Fruit fly (Drosophila melanogaster) whole organism, embryonic: ENCODE measurements around the gene CG17778.
A peak's percentile ranks its signal among the peaks of the same experiment; 100 is the strongest.

Source experiments
- ATbp ChIP-seq: fragments of 200-800 bp; sonication (Bioruptor generic); optimal IDR thresholded peaks from 2 replicates; lab custom pipeline; 2017; ENCODE audit warnings: missing biosample characterization, mild to moderate bottlenecking, missing genetic modification characterization, missing genetic modification reagents
- Antp ChIP-seq: fragments of 200-800 bp; sonication (Bioruptor generic); optimal IDR thresholded peaks from 3 replicates; lab custom pipeline; 2016; ENCODE audit warnings: missing biosample characterization, missing genetic modification characterization
- Atf3 ChIP-seq: fragments of 200-800 bp; sonication (Bioruptor generic); optimal IDR thresholded peaks from 3 replicates; lab custom pipeline; 2016; ENCODE audit warnings: missing biosample characterization, missing genetic modification characterization
- CG10147 ChIP-seq: fragments of 200-800 bp; sonication (Bioruptor generic); optimal IDR thresholded peaks from 2 replicates; lab custom pipeline; 2019; ENCODE audit warnings: missing biosample characterization, mild to moderate bottlenecking, missing genetic modification characterization, moderate library complexity
- CG10959 ChIP-seq: fragments of 200-800 bp; sonication (Bioruptor generic); IDR thresholded peaks from 2 replicates; pipeline ENCODE4 v1.3.6; 2022; ENCODE audit warnings: missing biosample characterization, missing genetic modification characterization
- CG11085 ChIP-seq: fragments of 200-800 bp; sonication (Bioruptor generic); IDR thresholded peaks from 2 replicates; pipeline ENCODE4 v1.3.6; 2022; ENCODE audit warnings: missing biosample characterization, missing genetic modification characterization
- CG11093 ChIP-seq: fragments of 200-800 bp; sonication (Bioruptor generic); IDR thresholded peaks from 3 replicates; pipeline ENCODE4 v1.3.6; 2022; ENCODE audit warnings: missing biosample characterization, missing genetic modification characterization
- CG11723 ChIP-seq: fragments of 200-800 bp; sonication (Bioruptor generic); optimal IDR thresholded peaks from 2 replicates; lab custom pipeline; 2017; ENCODE audit warnings: missing biosample characterization, mild to moderate bottlenecking, missing genetic modification characterization
- CG1233 ChIP-seq: fragments of 200-800 bp; sonication (Bioruptor generic); optimal IDR thresholded peaks from 4 replicates; lab custom pipeline; 2018; ENCODE audit warnings: missing biosample characterization, mild to moderate bottlenecking, missing genetic modification characterization
- CG12391 ChIP-seq: fragments of 200-800 bp; sonication (Bioruptor generic); optimal IDR thresholded peaks from 3 replicates; lab custom pipeline; 2018; ENCODE audit warnings: missing biosample characterization, mild to moderate bottlenecking, missing genetic modification characterization, moderate library complexity
- CG13624 ChIP-seq: fragments of 200-800 bp; sonication (Bioruptor generic); optimal IDR thresholded peaks from 2 replicates; lab custom pipeline; 2016; ENCODE audit warnings: missing biosample characterization, missing genetic modification characterization
- CG14710 ChIP-seq: fragments of 200-800 bp; sonication (Bioruptor generic); optimal IDR thresholded peaks from 3 replicates; lab custom pipeline; 2019; ENCODE audit warnings: missing biosample characterization, mild to moderate bottlenecking, missing genetic modification characterization, moderate library complexity
- CG15601 ChIP-seq: fragments of 200-800 bp; sonication (Bioruptor generic); optimal IDR thresholded peaks from 3 replicates; lab custom pipeline; 2019; ENCODE audit warnings: missing biosample characterization, mild to moderate bottlenecking, missing genetic modification characterization, moderate library complexity
- CG15696 ChIP-seq: fragments of 200-800 bp; sonication (Bioruptor generic); optimal IDR thresholded peaks from 2 replicates; lab custom pipeline; 2019; ENCODE audit warnings: missing biosample characterization, mild to moderate bottlenecking, missing genetic modification characterization, moderate library complexity
- CG17328 ChIP-seq: fragments of 200-800 bp; sonication (Bioruptor generic); IDR thresholded peaks from 2 replicates; pipeline ENCODE4 v1.3.6; 2022; ENCODE audit warnings: missing biosample characterization, missing genetic modification characterization
- CG30403 ChIP-seq: fragments of 200-800 bp; sonication (Bioruptor generic); optimal IDR thresholded peaks from 3 replicates; lab custom pipeline; 2016; ENCODE audit warnings: missing biosample characterization, missing genetic modification characterization
- CG31365 ChIP-seq: fragments of 200-800 bp; sonication (Bioruptor generic); optimal IDR thresholded peaks from 2 replicates; lab custom pipeline; 2018; ENCODE audit warnings: missing biosample characterization, mild to moderate bottlenecking, missing genetic modification characterization
- CG3847 ChIP-seq: fragments of 200-800 bp; sonication (Bioruptor generic); IDR thresholded peaks from 2 replicates; pipeline ENCODE4 v1.3.6; 2022; ENCODE audit warnings: missing biosample characterization, missing genetic modification characterization
- CG4328 ChIP-seq: fragments of 200-800 bp; sonication (Bioruptor generic); optimal IDR thresholded peaks from 3 replicates; lab custom pipeline; 2017; ENCODE audit warnings: missing biosample characterization, missing genetic modification reagents, missing genetic modification characterization
- CG4424 ChIP-seq: fragments of 200-800 bp; sonication (Bioruptor generic); optimal IDR thresholded peaks from 3 replicates; lab custom pipeline; 2016; ENCODE audit warnings: missing biosample characterization, missing genetic modification characterization
- CG4820 ChIP-seq: fragments of 200-800 bp; sonication (Bioruptor generic); optimal IDR thresholded peaks from 3 replicates; lab custom pipeline; 2016; ENCODE audit warnings: missing biosample characterization, missing genetic modification characterization
- CG6254 ChIP-seq: fragments of 200-800 bp; sonication (Bioruptor generic); optimal IDR thresholded peaks from 3 replicates; lab custom pipeline; 2017; ENCODE audit warnings: mild to moderate bottlenecking, missing biosample characterization, missing genetic modification reagents, missing genetic modification characterization
- CG6689 ChIP-seq: fragments of 200-800 bp; sonication (Bioruptor generic); IDR thresholded peaks from 2 replicates; pipeline ENCODE4 v1.3.6; 2022; ENCODE audit warnings: missing biosample characterization, missing genetic modification characterization
- CG6765 ChIP-seq: fragments of 200-800 bp; sonication (Bioruptor generic); optimal IDR thresholded peaks from 3 replicates; lab custom pipeline; 2017; ENCODE audit warnings: missing biosample characterization, mild to moderate bottlenecking, missing genetic modification characterization
- CG8388 ChIP-seq: fragments of 200-800 bp; sonication (Bioruptor generic); optimal IDR thresholded peaks from 2 replicates; lab custom pipeline; 2019; ENCODE audit warnings: missing biosample characterization, mild to moderate bottlenecking, missing genetic modification characterization, moderate library complexity
- Doc2 ChIP-seq: fragments of 200-800 bp; sonication (Bioruptor generic); IDR thresholded peaks from 2 replicates; pipeline ENCODE4 v1.3.6; 2022; ENCODE audit warnings: missing biosample characterization, missing genetic modification characterization
- Fer2 ChIP-seq: fragments of 200-800 bp; sonication (Bioruptor generic); optimal IDR thresholded peaks from 2 replicates; lab custom pipeline; 2018; ENCODE audit warnings: missing biosample characterization, mild to moderate bottlenecking, missing genetic modification characterization, moderate library complexity
- HLHmδ ChIP-seq: fragments of 200-800 bp; sonication (Bioruptor generic); optimal IDR thresholded peaks from 2 replicates; lab custom pipeline; 2018; ENCODE audit warnings: missing biosample characterization, mild to moderate bottlenecking, missing genetic modification characterization, moderate library complexity
- Hsf ChIP-seq: fragments of 200-800 bp; sonication (Bioruptor generic); optimal IDR thresholded peaks from 3 replicates; lab custom pipeline; 2016; ENCODE audit warnings: missing biosample characterization, missing genetic modification characterization
- Lpt ChIP-seq: fragments of >200 bp; optimal IDR thresholded peaks from 2 replicates; lab custom pipeline; 2018; ENCODE audit warnings: missing biosample characterization, missing genetic modification characterization
- Nf-YB ChIP-seq: fragments of 200-800 bp; sonication (Bioruptor generic); optimal IDR thresholded peaks from 3 replicates; lab custom pipeline; 2019; ENCODE audit warnings: missing biosample characterization, mild to moderate bottlenecking, missing genetic modification characterization, moderate library complexity
- ac ChIP-seq: fragments of 200-800 bp; sonication (Bioruptor generic); optimal IDR thresholded peaks from 3 replicates; lab custom pipeline; 2017; ENCODE audit warnings: missing biosample characterization, mild to moderate bottlenecking, missing genetic modification characterization
- ara ChIP-seq: fragments of 200-800 bp; sonication (Bioruptor generic); IDR thresholded peaks from 2 replicates; pipeline ENCODE4 v1.3.6; 2022; ENCODE audit warnings: missing biosample characterization, missing genetic modification characterization
- bab2 ChIP-seq: fragments of 200-800 bp; sonication (Bioruptor generic); optimal IDR thresholded peaks from 2 replicates; lab custom pipeline; 2016; ENCODE audit warnings: missing biosample characterization, missing genetic modification characterization
- croc ChIP-seq: fragments of 200-800 bp; sonication (Bioruptor generic); conservative IDR thresholded peaks from 3 replicates; pipeline ENCODE4 v1.3.6; 2022; ENCODE audit warnings: missing biosample characterization, missing genetic modification characterization
- disco-r ChIP-seq: fragments of 200-800 bp; sonication (Bioruptor generic); optimal IDR thresholded peaks from 2 replicates; lab custom pipeline; 2016; ENCODE audit warnings: missing biosample characterization, missing genetic modification characterization
- en ChIP-seq: fragments of 200-800 bp; sonication (Bioruptor generic); optimal IDR thresholded peaks from 2 replicates; lab custom pipeline; 2016; ENCODE audit warnings: missing biosample characterization, missing genetic modification characterization
- fd96Cb ChIP-seq: fragments of 200-800 bp; sonication (Bioruptor generic); optimal IDR thresholded peaks from 2 replicates; lab custom pipeline; 2018; ENCODE audit warnings: missing biosample characterization, mild to moderate bottlenecking, missing genetic modification characterization, moderate library complexity
- gcm ChIP-seq: fragments of 200-800 bp; sonication (Bioruptor generic); optimal IDR thresholded peaks from 2 replicates; lab custom pipeline; 2019; ENCODE audit warnings: missing biosample characterization, mild to moderate bottlenecking, missing genetic modification characterization, moderate library complexity
- gem ChIP-seq: fragments of 200-800 bp; sonication (Bioruptor generic); optimal IDR thresholded peaks from 2 replicates; lab custom pipeline; 2019; ENCODE audit warnings: missing biosample characterization, mild to moderate bottlenecking, missing genetic modification characterization, moderate library complexity
- jing ChIP-seq: fragments of 200-800 bp; sonication (Bioruptor generic); optimal IDR thresholded peaks from 2 replicates; lab custom pipeline; 2018; ENCODE audit warnings: missing biosample characterization, mild to moderate bottlenecking, missing genetic modification characterization
- mld ChIP-seq: fragments of 200-800 bp; sonication (Bioruptor generic); IDR thresholded peaks from 3 replicates; pipeline ENCODE4 v1.3.6; 2022; ENCODE audit warnings: missing biosample characterization, missing genetic modification characterization; ENCODE audit not compliant: partially characterized antibody
- pho ChIP-seq: fragments of 200-800 bp; sonication (Bioruptor generic); optimal IDR thresholded peaks from 2 replicates; lab custom pipeline; 2016; ENCODE audit warnings: missing biosample characterization, missing genetic modification characterization
- pros ChIP-seq: fragments of 200-800 bp; sonication (Bioruptor generic); optimal IDR thresholded peaks from 3 replicates; lab custom pipeline; 2019; ENCODE audit warnings: missing biosample characterization, mild to moderate bottlenecking, missing genetic modification characterization, moderate library complexity
- pum ChIP-seq: fragments of 200-800 bp; sonication (Bioruptor generic); optimal IDR thresholded peaks from 2 replicates; lab custom pipeline; 2016; ENCODE audit warnings: missing biosample characterization, missing genetic modification characterization
- ranshi ChIP-seq: fragments of 200-800 bp; sonication (Bioruptor generic); IDR thresholded peaks from 2 replicates; pipeline ENCODE4 v1.3.6; 2022; ENCODE audit warnings: missing biosample characterization, missing genetic modification characterization
- sima ChIP-seq: fragments of 200-800 bp; sonication (Bioruptor generic); optimal IDR thresholded peaks from 2 replicates; lab custom pipeline; 2016; ENCODE audit warnings: missing biosample characterization, missing genetic modification characterization
- stwl ChIP-seq: fragments of 200-800 bp; sonication (Bioruptor generic); optimal IDR thresholded peaks from 3 replicates; lab custom pipeline; 2018; ENCODE audit warnings: missing biosample characterization, mild to moderate bottlenecking, missing genetic modification characterization, moderate library complexity
- toy ChIP-seq: fragments of 200-800 bp; sonication (Bioruptor generic); IDR thresholded peaks from 2 replicates; pipeline ENCODE4 v1.3.6; 2022; ENCODE audit warnings: missing biosample characterization, missing genetic modification characterization
- twi ChIP-seq: fragments of 200-800 bp; optimal IDR thresholded peaks from 2 replicates; lab custom pipeline; 2019; ENCODE audit warnings: missing biosample characterization, mild to moderate bottlenecking, missing genetic modification characterization, moderate library complexity
- unc-4 ChIP-seq: fragments of 200-800 bp; sonication (Bioruptor generic); IDR thresholded peaks from 2 replicates; pipeline ENCODE4 v1.3.6; 2022; ENCODE audit warnings: missing biosample characterization, missing genetic modification characterization; ENCODE audit not compliant: partially characterized antibody
- zf30C ChIP-seq: fragments of 200-800 bp; sonication (Bioruptor generic); optimal IDR thresholded peaks from 3 replicates; lab custom pipeline; 2018; ENCODE audit warnings: missing biosample characterization, mild to moderate bottlenecking, missing genetic modification characterization

The CG17778 gene

dm6 chrX:456959-457358, 37.5 kb upstream of the CG17778 start (continued):
- no peak for TF ChIP-seq CG3847 (GFP tag; lab: Robert Waterston, UW)
- TF ChIP-seq CG6765 (GFP tag; lab: Kevin White, UChicago) = no peak
- TF ChIP-seq CG11085 (GFP tag; lab: Robert Waterston, UW) = no peak
- no peak for TF ChIP-seq mld (GFP tag; lab: Robert Waterston, UW)
- no peak for TF ChIP-seq pho (GFP tag; lab: Kevin White, UChicago)
- no peak for TF ChIP-seq CG4820
- TF ChIP-seq gem (tag; lab: Kevin White, UChicago) = no peak
- TF ChIP-seq Atf3 = no peak
- TF ChIP-seq CG15696 (tag; lab: Kevin White, UChicago) = no peak
- TF ChIP-seq disco-r (GFP tag; lab: Kevin White, UChicago) = no peak
- TF ChIP-seq CG31365 = no peak
- TF ChIP-seq jing (GFP tag; lab: Kevin White, UChicago) = no peak
- no peak for TF ChIP-seq Antp (GFP tag; lab: Kevin White, UChicago)
- no peak for TF ChIP-seq CG15601
- no peak for TF ChIP-seq bab2 (GFP tag; lab: Kevin White, UChicago)
- TF ChIP-seq Nf-YB = no peak
- TF ChIP-seq toy = no peak
- TF ChIP-seq sima (GFP tag; lab: Kevin White, UChicago) = no peak
- TF ChIP-seq en = no peak
- TF ChIP-seq pros = peak; percentile 85
- TF ChIP-seq CG11723 = no peak
- TF ChIP-seq unc-4 = no peak

dm6 chrX:457803-458202, 36.6 kb upstream of the CG17778 start:
- no peak for TF ChIP-seq CG11093
- 0 out of 2 replicates have a peak, but pooled peaks have one; percentile 17 for TF ChIP-seq ara (GFP tag; lab: Robert Waterston, UW)
- TF ChIP-seq CG10147 (GFP tag; lab: Kevin White, UChicago) = no peak
- 0 out of 2 replicates have a peak, but pooled peaks have one; percentile 39 for TF ChIP-seq CG10959 (GFP tag; lab: Robert Waterston, UW)
- TF ChIP-seq stwl (tag; lab: Kevin White, UChicago) = peak; percentile 11
- peak; percentile 93 for TF ChIP-seq zf30C (GFP tag; lab: Kevin White, UChicago)
- TF ChIP-seq CG12391 (tag; lab: Kevin White, UChicago) = peak; percentile 50
- TF ChIP-seq croc (GFP tag; lab: Robert Waterston, UW) = peak; percentile 25; the same call in 1 of the 3 replicates
- peak; percentile 74 for TF ChIP-seq CG14710 (tag; lab: Kevin White, UChicago)
- TF ChIP-seq Fer2 (tag; lab: Kevin White, UChicago) = no peak
- peak; percentile 26 for TF ChIP-seq CG1233 (GFP tag; lab: Kevin White, UChicago)
- peak; percentile 33 for TF ChIP-seq HLHmδ (GFP tag; lab: Kevin White, UChicago)
- peak; percentile 13 for TF ChIP-seq CG4424 (GFP tag; lab: Kevin White, UChicago)
- TF ChIP-seq CG6254 (GFP tag; lab: Kevin White, UChicago) = peak; percentile 15
- TF ChIP-seq CG30403 (GFP tag; lab: Kevin White, UChicago) = peak; percentile 15
- TF ChIP-seq CG8388 (GFP tag; lab: Kevin White, UChicago) = peak; percentile 51
- TF ChIP-seq ac (GFP tag; lab: Kevin White, UChicago) = peak; percentile 66
- no peak for TF ChIP-seq ATbp (GFP tag; lab: Kevin White, UChicago)
- no peak for TF ChIP-seq Doc2 (GFP tag; lab: Robert Waterston, UW)
- 0 out of 2 replicates have a peak, but pooled peaks have one; percentile 11 for TF ChIP-seq CG17328 (GFP tag; lab: Robert Waterston, UW)
- TF ChIP-seq CG13624 (GFP tag; lab: Kevin White, UChicago) = no peak
- no peak for TF ChIP-seq Lpt (GFP tag; lab: Kevin White, UChicago)
- TF ChIP-seq CG4328 = no peak
- TF ChIP-seq fd96Cb (tag; lab: Kevin White, UChicago) = peak; percentile 35
- no peak for TF ChIP-seq ranshi (GFP tag; lab: Robert Waterston, UW)
- peak; percentile 18 for TF ChIP-seq twi (tag; lab: Kevin White, UChicago)
- TF ChIP-seq gcm (GFP tag; lab: Kevin White, UChicago) = peak; percentile 34
- no peak for TF ChIP-seq Hsf (GFP tag; lab: Kevin White, UChicago)
- TF ChIP-seq CG6689 (GFP tag; lab: Robert Waterston, UW) = 0 out of 2 replicates have a peak, but pooled peaks have one; percentile 7
- TF ChIP-seq pum (GFP tag; lab: Kevin White, UChicago) = no peak
